Fruit fly (Drosophila melanogaster): ENCODE data around the gene ush.

ush gene

dm6 chr2L:479483-480195 lies 3.6 kb downstream of the ush start, which contains the start of gene cbt (continued):
- TF ChIP-seq gcm (GFP tag; optimal IDR thresholded peaks at IDR 0.05) (peak; percentile 98), pan (optimal IDR thresholded peaks at IDR 0.05) (no peak), pan (GFP tag; optimal IDR thresholded peaks at IDR 0.05 in 1 of 2, IDR thresholded peaks at IDR 0.05 in 1 of 2) (no peak), cad (GFP tag; optimal IDR thresholded peaks at IDR 0.05) (no peak), sc (optimal IDR thresholded peaks at IDR 0.05) (no peak), sc (GFP tag; optimal IDR thresholded peaks at IDR 0.05) (peak; percentile 92), CG17802 (tag; optimal IDR thresholded peaks at IDR 0.05) (peak; percentile 89), gfzf (GFP tag; optimal IDR thresholded peaks at IDR 0.05) (peak; percentile 11), sd (tag; optimal IDR thresholded peaks at IDR 0.05) (peak; percentile 82), CG15269 (tag; optimal IDR thresholded peaks at IDR 0.05) (peak; percentile 98), sob (GFP tag; IDR thresholded peaks at IDR 0.05) (no peak), Fer3 (tag; optimal IDR thresholded peaks at IDR 0.05) (peak; percentile 97), ssp (GFP tag; IDR thresholded peaks at IDR 0.05) (no peak), CG6254 (GFP tag; optimal IDR thresholded peaks at IDR 0.05) (peak; percentile 94), CG13296 (GFP tag; optimal IDR thresholded peaks at IDR 0.05) (peak; percentile 97), CG15011 (GFP tag; optimal IDR thresholded peaks at IDR 0.05) (peak; percentile 95), kah (GFP tag; optimal IDR thresholded peaks at IDR 0.05) (peak; percentile 80), Sox102F (GFP tag; optimal IDR thresholded peaks at IDR 0.05) (peak; percentile 98), tio (GFP tag; optimal IDR thresholded peaks at IDR 0.05) (peak; percentile 96), kay (GFP tag; optimal IDR thresholded peaks at IDR 0.05) (peak; percentile 94), pfk (GFP tag; optimal IDR thresholded peaks at IDR 0.05) (peak; percentile 45), CG11247 (GFP tag; IDR thresholded peaks at IDR 0.05) (no peak), exex (tag; optimal IDR thresholded peaks at IDR 0.05) (peak; percentile 89), CG18011 (GFP tag; optimal IDR thresholded peaks at IDR 0.05) (peak; percentile 87), GATAe (GFP tag; conservative IDR thresholded peaks at IDR 0.05) (no peak), ase (GFP tag; IDR thresholded peaks at IDR 0.05) (no peak), ind (GFP tag; optimal IDR thresholded peaks at IDR 0.05) (peak; percentile 99), Asciz (GFP tag; optimal IDR thresholded peaks at IDR 0.05) (peak; percentile 97), Fer1 (GFP tag; optimal IDR thresholded peaks at IDR 0.05) (peak; percentile 99), CG6791 (GFP tag; IDR thresholded peaks at IDR 0.05; ENCODE audit: partially characterized antibody) (no peak), tup (GFP tag; optimal IDR thresholded peaks at IDR 0.05) (peak; percentile 96), crp (GFP tag; optimal IDR thresholded peaks at IDR 0.05) (peak; percentile 33 to 79), unpg (GFP tag; optimal IDR thresholded peaks at IDR 0.05) (peak; percentile 98), CG17568 (GFP tag; optimal IDR thresholded peaks at IDR 0.05) (peak; percentile 96), zfh1 (GFP tag; IDR thresholded peaks at IDR 0.05) (no peak), schlank (tag; optimal IDR thresholded peaks at IDR 0.05) (peak; percentile 95), CG14965 (GFP tag; optimal IDR thresholded peaks at IDR 0.05; ENCODE audit: borderline replicate concordance) (peak; percentile 86), ham (GFP tag; IDR thresholded peaks at IDR 0.05) (no peak), Scr (GFP tag; IDR thresholded peaks at IDR 0.05; ENCODE audit: partially characterized antibody) (no peak), eyg (GFP tag; optimal IDR thresholded peaks at IDR 0.05) (peak; percentile 97), fd102C (GFP tag; optimal IDR thresholded peaks at IDR 0.05) (peak; percentile 80), B-H2 (GFP tag; optimal IDR thresholded peaks at IDR 0.05) (peak; percentile 95), CG9817 (tag; optimal IDR thresholded peaks at IDR 0.05) (peak; percentile 96), bigmax (GFP tag; optimal IDR thresholded peaks at IDR 0.05) (peak; percentile 53), mirr (GFP tag; optimal IDR thresholded peaks at IDR 0.05) (peak; percentile 94), CG43689 (GFP tag; IDR thresholded peaks at IDR 0.05) (no peak), corto (GFP tag; optimal IDR thresholded peaks at IDR 0.05) (peak; percentile 86), scrt (GFP tag; optimal IDR thresholded peaks at IDR 0.05) (peak; percentile 97), Tbp (GFP tag; optimal IDR thresholded peaks at IDR 0.05) (no peak)

Measured in whole organism, embryonic.